Fruit fly (Drosophila melanogaster): Measurements from ENCODE around the gene CG32668.

dm6 chrX:11148272-11148835, 11.2 kb downstream of the CG32668 start, which contains the start of gene Ran:
- TF ChIP-seq psq (optimal IDR thresholded peaks at IDR 0.05) (no peak), Myc (optimal IDR thresholded peaks at IDR 0.05) (no peak), insv (optimal IDR thresholded peaks at IDR 0.05) (no peak), h (optimal IDR thresholded peaks at IDR 0.05) (no peak), ttk (optimal IDR thresholded peaks at IDR 0.05) (no peak), Sin3A (optimal IDR thresholded peaks at IDR 0.05) (no peak)

Measured in Kc167 (cell line).